Fruit fly (Drosophila melanogaster) Kc167 (cell line): Measurements from ENCODE around the gene CG17666.

ENCODE experiments used
- Myc ChIP-seq: fragments of >200 bp; optimal IDR thresholded peaks from 2 replicates; lab custom pipeline; 2017; ENCODE audit warnings: missing external identifiers
- h ChIP-seq: fragments of >200 bp; optimal IDR thresholded peaks from 3 replicates; lab custom pipeline; 2018; ENCODE audit warnings: missing external identifiers
- psq ChIP-seq: fragments of >200 bp; optimal IDR thresholded peaks from 2 replicates; lab custom pipeline; 2017; ENCODE audit warnings: missing external identifiers
- ttk ChIP-seq: sonication (Bioruptor generic); optimal IDR thresholded peaks from 2 replicates; lab custom pipeline; 2017; ENCODE audit warnings: missing external identifiers

DNA sequence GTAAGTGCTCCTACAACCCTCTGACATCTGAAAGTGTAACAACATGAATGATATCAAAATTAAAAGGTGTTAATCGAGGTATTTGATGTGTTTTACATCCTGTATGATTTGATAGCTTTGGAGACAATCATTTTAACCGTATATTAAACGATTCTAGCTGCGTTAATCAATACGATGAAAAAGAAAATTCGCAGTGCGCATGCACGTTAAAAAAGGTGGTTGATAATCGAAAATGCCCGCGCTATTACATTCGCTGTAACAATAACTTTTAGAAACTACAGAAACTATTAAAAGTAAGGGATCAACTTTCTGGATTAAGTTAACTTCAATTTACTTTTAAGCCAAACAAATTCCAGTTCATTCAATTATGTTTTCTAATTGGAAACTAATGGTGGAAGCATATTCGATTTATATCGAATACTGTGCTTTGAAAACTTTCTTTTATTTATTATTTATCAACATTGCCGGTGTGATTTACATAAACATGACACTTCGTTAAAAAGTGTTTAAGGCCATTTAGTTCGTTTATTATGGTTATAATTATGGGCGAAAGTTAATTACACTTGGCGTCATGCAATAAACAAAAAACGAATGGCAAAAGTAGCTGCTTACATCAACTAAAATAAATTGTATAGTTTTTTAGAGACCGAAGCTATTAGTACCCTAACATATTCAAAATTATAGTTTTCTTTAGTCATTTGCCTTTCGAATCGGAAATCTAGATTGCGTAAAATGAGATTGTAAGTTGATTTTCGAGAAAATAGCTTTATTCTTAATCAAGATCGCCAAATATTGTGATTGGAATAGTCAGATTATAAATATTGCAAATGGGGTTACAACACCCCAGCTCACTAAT, 32.2 kb upstream of the CG17666 start:
- TF ChIP-seq psq (lab: Kevin White, UChicago) (no peak), Myc (lab: Kevin White, UChicago) (no peak), h (lab: Kevin White, UChicago) (no peak), ttk (lab: Kevin White, UChicago) (no peak)
